Worm (Caenorhabditis elegans) whole organism, young adult: ENCODE data around the gene col-34.

Source experiments
- B0261.1 ChIP-seq: sonication (generic microtip); optimal IDR thresholded peaks from 2 replicates; lab custom pipeline; 2016; ENCODE audit warnings: mild to moderate bottlenecking, missing genetic modification characterization, moderate library complexity, missing compliant biosample characterization
- F33H1.4 ChIP-seq: fragments of 200-800 bp; sonication (Bioruptor generic); IDR thresholded peaks from 2 replicates; pipeline ENCODE4 v1.3.6; 2022; ENCODE audit warnings: missing genetic modification reagents, missing genetic modification characterization, missing compliant biosample characterization
- Y67H2A.10 ChIP-seq: fragments of 200-800 bp; sonication (Bioruptor generic); conservative IDR thresholded peaks from 2 replicates; pipeline ENCODE4 v1.3.6; 2022; ENCODE audit warnings: missing genetic modification reagents, missing genetic modification characterization, missing compliant biosample characterization
- Y95B8A.8 ChIP-seq: fragments of 200-800 bp; sonication (Bioruptor generic); IDR thresholded peaks from 2 replicates; pipeline ENCODE4 v1.3.6; 2022; ENCODE audit warnings: missing genetic modification reagents, missing genetic modification characterization, missing compliant biosample characterization
- ama-1 ChIP-seq, 3 experiments: fragments of 150-350 bp in 1 of 3; sonication (generic microtip) in 2 of 3; optimal IDR thresholded peaks; 2 replicates each; lab custom pipeline; 2014 to 2018; ENCODE audit warnings: missing biosample characterization in 2 of 3, missing genetic modification characterization in 2 of 3, missing genetic modification reagents in 2 of 3
- atf-7 ChIP-seq: sonication (generic microtip); optimal IDR thresholded peaks from 2 replicates; lab custom pipeline; 2017; ENCODE audit warnings: mild to moderate bottlenecking, missing genetic modification characterization, missing compliant biosample characterization
- attf-5 ChIP-seq: fragments of 200-800 bp; sonication (Bioruptor generic); optimal IDR thresholded peaks from 2 replicates; lab custom pipeline; 2018; ENCODE audit warnings: mild to moderate bottlenecking, missing genetic modification characterization, missing compliant biosample characterization
- attf-6 ChIP-seq: fragments of 200-800 bp; sonication (Bioruptor generic); IDR thresholded peaks from 2 replicates; pipeline ENCODE4 v1.3.6; 2022; ENCODE audit warnings: missing genetic modification reagents, missing genetic modification characterization, missing compliant biosample characterization
- bed-2 ChIP-seq: fragments of 200-800 bp; sonication (Bioruptor generic); IDR thresholded peaks from 2 replicates; pipeline ENCODE4 v1.3.6; 2022; ENCODE audit warnings: missing genetic modification reagents, missing genetic modification characterization, missing compliant biosample characterization
- ceh-27 ChIP-seq: fragments of 200-800 bp; sonication (Bioruptor generic); optimal IDR thresholded peaks from 2 replicates; lab custom pipeline; 2018; ENCODE audit warnings: mild to moderate bottlenecking, missing genetic modification characterization, moderate library complexity, missing compliant biosample characterization
- ceh-58 ChIP-seq: fragments of 200-800 bp; sonication (Bioruptor generic); IDR thresholded peaks from 2 replicates; pipeline ENCODE4 v1.3.6; 2022; ENCODE audit warnings: missing genetic modification characterization, missing compliant biosample characterization
- chd-7 ChIP-seq: sonication (generic microtip); optimal IDR thresholded peaks from 2 replicates; lab custom pipeline; 2016; ENCODE audit warnings: mild to moderate bottlenecking, missing genetic modification characterization, moderate library complexity, missing compliant biosample characterization
- dox-1 ChIP-seq: fragments of 200-800 bp; sonication (Bioruptor generic); IDR thresholded peaks from 2 replicates; pipeline ENCODE4 v1.3.6; 2022; ENCODE audit warnings: missing genetic modification reagents, missing genetic modification characterization, missing compliant biosample characterization
- dpff-1 ChIP-seq: sonication (generic microtip); optimal IDR thresholded peaks from 2 replicates; lab custom pipeline; 2017; ENCODE audit warnings: mild to moderate bottlenecking, missing genetic modification characterization, missing compliant biosample characterization
- dpl-1 ChIP-seq: fragments of 150-350 bp; optimal IDR thresholded peaks from 2 replicates; lab custom pipeline; 2014; ENCODE audit warnings: missing biosample characterization, missing genetic modification reagents, missing genetic modification characterization
- efl-1 ChIP-seq: fragments of 150-350 bp; optimal IDR thresholded peaks from 2 replicates; lab custom pipeline; 2014; ENCODE audit warnings: missing biosample characterization, missing genetic modification reagents, missing genetic modification characterization
- egl-44 ChIP-seq: fragments of 200-800 bp; sonication (Bioruptor generic); IDR thresholded peaks from 2 replicates; pipeline ENCODE4 v1.3.6; 2022; ENCODE audit warnings: missing genetic modification reagents, missing genetic modification characterization, missing compliant biosample characterization
- egrh-3 ChIP-seq: fragments of 200-800 bp; sonication (Bioruptor generic); IDR thresholded peaks from 2 replicates; pipeline ENCODE4 v1.3.6; 2022; ENCODE audit warnings: missing genetic modification reagents, missing genetic modification characterization, missing compliant biosample characterization
- lag-1 ChIP-seq: fragments of 200-800 bp; sonication (Bioruptor generic); IDR thresholded peaks from 2 replicates; pipeline ENCODE4 v1.3.6; 2022; ENCODE audit warnings: missing genetic modification reagents, missing genetic modification characterization, missing compliant biosample characterization
- let-526 ChIP-seq: fragments of 200-800 bp; sonication (Bioruptor generic); IDR thresholded peaks from 2 replicates; pipeline ENCODE4 v1.3.6; 2022; ENCODE audit warnings: missing genetic modification reagents, missing genetic modification characterization, missing compliant biosample characterization
- lin-26 ChIP-seq: fragments of 200-800 bp; sonication (Bioruptor generic); IDR thresholded peaks from 2 replicates; pipeline ENCODE4 v1.3.6; 2022; ENCODE audit warnings: missing genetic modification reagents, missing genetic modification characterization, missing compliant biosample characterization
- madf-3 ChIP-seq: fragments of 200-800 bp; sonication (Bioruptor generic); IDR thresholded peaks from 2 replicates; pipeline ENCODE4 v1.3.6; 2022; ENCODE audit warnings: missing genetic modification reagents, missing genetic modification characterization, missing compliant biosample characterization
- mes-4 ChIP-seq: sonication (generic microtip); optimal IDR thresholded peaks from 2 replicates; lab custom pipeline; 2016; ENCODE audit warnings: missing genotype, missing genetic modification characterization, missing compliant biosample characterization
- nfya-1 ChIP-seq: sonication (generic microtip); optimal IDR thresholded peaks from 2 replicates; lab custom pipeline; 2017; ENCODE audit warnings: antibody characterized with exemption, missing compliant biosample characterization, missing genetic modification characterization, borderline replicate concordance; ENCODE audit not compliant: insufficient read depth
- nhr-80 ChIP-seq: sonication (generic microtip); optimal IDR thresholded peaks from 2 replicates; lab custom pipeline; 2016; ENCODE audit warnings: missing genetic modification characterization, missing compliant biosample characterization
- pha-4 ChIP-seq: fragments of 150-350 bp; sonication (generic microtip); optimal IDR thresholded peaks from 2 replicates; lab custom pipeline; 2014; ENCODE audit warnings: missing biosample characterization, missing genetic modification reagents, missing genetic modification characterization
- sptf-2 ChIP-seq: fragments of 200-800 bp; sonication (Bioruptor generic); optimal IDR thresholded peaks from 2 replicates; lab custom pipeline; 2018; ENCODE audit warnings: mild to moderate bottlenecking, missing genetic modification characterization, missing compliant biosample characterization
- tbp1 ChIP-seq: fragments of 200-800 bp; sonication (Bioruptor generic); optimal IDR thresholded peaks from 2 replicates; lab custom pipeline; 2018; ENCODE audit warnings: mild to moderate bottlenecking, missing genetic modification characterization, missing compliant biosample characterization
- tbx-9 ChIP-seq: sonication (generic microtip); optimal IDR thresholded peaks from 2 replicates; lab custom pipeline; 2016; ENCODE audit warnings: borderline replicate concordance, missing genetic modification characterization, inconsistent platforms, missing compliant biosample characterization
- tlf-1 ChIP-seq: fragments of 200-800 bp; sonication (Bioruptor generic); optimal IDR thresholded peaks from 2 replicates; lab custom pipeline; 2018; ENCODE audit warnings: mild to moderate bottlenecking, missing genetic modification characterization, missing compliant biosample characterization
- unc-62 ChIP-seq: fragments of 150-350 bp; optimal IDR thresholded peaks from 2 replicates; lab custom pipeline; 2014; ENCODE audit warnings: missing biosample characterization, missing genetic modification reagents, missing genetic modification characterization
- xnd-1 ChIP-seq: sonication (generic microtip); optimal IDR thresholded peaks from 2 replicates; lab custom pipeline; 2016; ENCODE audit warnings: missing genotype, missing genetic modification reagents, missing genetic modification characterization, missing compliant biosample characterization
- zfh-2 ChIP-seq: fragments of 200-800 bp; sonication (Bioruptor generic); conservative IDR thresholded peaks from 2 replicates; pipeline ENCODE4 v1.3.6; 2022; ENCODE audit warnings: missing genetic modification reagents, missing genetic modification characterization, missing compliant biosample characterization
- zim-3 ChIP-seq: sonication (generic microtip); optimal IDR thresholded peaks from 2 replicates; lab custom pipeline; 2017; ENCODE audit warnings: mild to moderate bottlenecking, missing genetic modification characterization, moderate library complexity, missing compliant biosample characterization
- ztf-6 ChIP-seq: fragments of 200-800 bp; sonication (Bioruptor generic); IDR thresholded peaks from 2 replicates; pipeline ENCODE4 v1.3.6; 2022; ENCODE audit warnings: missing genetic modification reagents, missing genetic modification characterization, missing compliant biosample characterization

The col-34 gene

DNA sequence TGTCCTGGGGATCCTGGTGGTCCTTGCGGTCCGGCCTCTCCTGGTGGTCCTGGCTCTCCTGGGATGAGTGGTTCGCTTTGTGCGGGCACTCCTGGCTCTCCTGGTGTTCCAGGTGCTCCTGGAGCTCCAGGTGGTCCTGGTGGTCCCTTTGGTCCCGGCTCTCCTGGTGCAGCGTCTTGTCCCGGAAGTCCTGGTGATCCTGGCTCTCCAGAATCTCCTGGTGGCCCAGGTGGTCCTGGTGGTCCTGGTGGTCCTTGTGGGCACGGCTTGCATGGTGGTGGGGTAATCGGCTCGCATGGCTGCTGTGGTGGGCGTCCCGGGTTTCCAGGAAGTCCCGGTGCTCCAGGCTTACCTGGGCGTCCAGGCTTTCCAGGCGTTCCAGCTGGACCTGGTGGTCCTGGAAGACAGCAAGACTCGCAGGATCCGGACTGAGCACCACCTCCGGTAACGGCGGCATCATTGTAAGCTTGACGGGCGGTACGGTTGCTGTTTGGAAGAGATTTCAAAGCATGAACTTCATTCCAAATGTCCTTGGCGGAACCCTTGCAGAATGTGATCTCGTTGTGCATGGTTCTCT lies 492 bp downstream of the col-34 start (continued):
- TF ChIP-seq madf-3 (GFP tag; lab: Robert Waterston, UW) (no peak), lin-26 (GFP tag; lab: Robert Waterston, UW) (no peak), egl-44 (GFP tag; lab: Robert Waterston, UW) (no peak), let-526 (GFP tag; lab: Robert Waterston, UW) (0 out of 2 replicates have a peak, but pooled peaks have one; percentile 18), attf-6 (GFP tag; lab: Robert Waterston, UW) (no peak), sptf-2 (peak; percentile 5), B0261.1 (tag; lab: Kevin White, UChicago) (no peak), mes-4 (tag; lab: Kevin White, UChicago) (no peak), dpff-1 (no peak), dpl-1 (GFP tag; lab: Kevin White, UChicago) (no peak), atf-7 (tag; lab: Kevin White, UChicago) (no peak), unc-62 (GFP tag; lab: Kevin White, UChicago) (no peak), zim-3 (no peak), tlf-1 (GFP tag; lab: Kevin White, UChicago) (no peak), tbp1 (GFP tag; lab: Kevin White, UChicago) (no peak), pha-4 (tag; lab: Kevin White, UChicago) (no peak), ztf-6 (GFP tag; lab: Robert Waterston, UW) (no peak), dox-1 (GFP tag; lab: Robert Waterston, UW) (0 out of 2 replicates have a peak, but pooled peaks have one; percentile 29), tbx-9 (tag; lab: Kevin White, UChicago) (no peak), Y67H2A.10 (GFP tag; lab: Robert Waterston, UW) (no peak)

DNA sequence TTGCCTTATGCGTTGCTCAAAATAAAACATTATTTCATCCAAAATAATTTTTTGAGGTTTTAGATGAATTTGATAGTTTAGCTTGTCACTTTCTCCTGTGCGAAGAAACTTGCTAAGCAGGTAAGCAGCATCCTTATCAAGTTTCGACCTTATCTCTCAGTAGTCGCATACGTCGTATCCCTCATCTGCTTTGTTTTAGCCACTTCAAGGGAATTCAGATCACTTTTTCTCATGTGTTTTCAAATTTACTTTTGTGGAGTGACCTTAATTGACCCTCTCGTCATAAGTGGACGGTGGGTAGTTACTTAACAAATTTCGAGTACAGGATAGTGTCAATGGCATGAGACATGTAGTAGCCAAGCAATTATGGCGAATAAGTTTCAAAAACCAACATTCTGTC lies 7.7 kb downstream of the col-34 start:
- no peak for TF ChIP-seq nhr-80
- TF ChIP-seq xnd-1 (tag; lab: Kevin White, UChicago): no peak
- TF ChIP-seq ama-1 (optimal IDR thresholded peaks at IDR 0.05; lab: Kevin White, UChicago): peak; percentile 25
- TF ChIP-seq ama-1 (GFP tag; optimal IDR thresholded peaks at IDR 0.05; lab: Kevin White, UChicago): no peak
- TF ChIP-seq bed-2 (GFP tag; lab: Robert Waterston, UW): no peak
- peak; percentile 31 for TF ChIP-seq ceh-27 (GFP tag; lab: Kevin White, UChicago)
- no peak for TF ChIP-seq efl-1
- TF ChIP-seq lag-1: no peak

DNA sequence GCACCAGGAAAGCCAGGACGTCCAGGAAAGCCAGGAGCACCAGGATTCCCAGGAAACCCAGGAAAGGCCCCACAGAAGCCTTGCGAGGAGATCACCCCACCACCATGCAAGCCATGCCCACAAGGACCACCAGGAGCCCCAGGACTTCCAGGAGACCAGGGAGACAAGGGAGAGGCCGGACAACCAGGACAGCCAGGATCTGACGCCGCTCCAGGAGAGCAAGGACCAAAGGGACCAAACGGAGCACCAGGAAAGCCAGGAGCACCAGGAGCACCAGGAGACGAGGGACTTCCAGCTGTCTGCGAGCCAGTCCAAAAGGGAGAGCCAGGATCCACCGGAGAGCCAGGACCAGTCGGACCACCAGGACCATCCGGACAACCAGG lies 8.4 kb downstream of the col-34 start:
- TF ChIP-seq chd-7 (tag; lab: Kevin White, UChicago): no peak
- no peak for TF ChIP-seq Y95B8A.8
- 0 out of 2 replicates have a peak, but pooled peaks have one; percentile 37 for TF ChIP-seq dox-1 (GFP tag; lab: Robert Waterston, UW)
- peak; percentile 86 for TF ChIP-seq zfh-2 (GFP tag; lab: Robert Waterston, UW)
- 0 out of 2 replicates have a peak, but pooled peaks have one; percentile 24 for TF ChIP-seq ceh-58
- peak; percentile 91 for TF ChIP-seq egrh-3 (GFP tag; lab: Robert Waterston, UW)
- no peak for TF ChIP-seq nfya-1 (tag; lab: Kevin White, UChicago)

DNA sequence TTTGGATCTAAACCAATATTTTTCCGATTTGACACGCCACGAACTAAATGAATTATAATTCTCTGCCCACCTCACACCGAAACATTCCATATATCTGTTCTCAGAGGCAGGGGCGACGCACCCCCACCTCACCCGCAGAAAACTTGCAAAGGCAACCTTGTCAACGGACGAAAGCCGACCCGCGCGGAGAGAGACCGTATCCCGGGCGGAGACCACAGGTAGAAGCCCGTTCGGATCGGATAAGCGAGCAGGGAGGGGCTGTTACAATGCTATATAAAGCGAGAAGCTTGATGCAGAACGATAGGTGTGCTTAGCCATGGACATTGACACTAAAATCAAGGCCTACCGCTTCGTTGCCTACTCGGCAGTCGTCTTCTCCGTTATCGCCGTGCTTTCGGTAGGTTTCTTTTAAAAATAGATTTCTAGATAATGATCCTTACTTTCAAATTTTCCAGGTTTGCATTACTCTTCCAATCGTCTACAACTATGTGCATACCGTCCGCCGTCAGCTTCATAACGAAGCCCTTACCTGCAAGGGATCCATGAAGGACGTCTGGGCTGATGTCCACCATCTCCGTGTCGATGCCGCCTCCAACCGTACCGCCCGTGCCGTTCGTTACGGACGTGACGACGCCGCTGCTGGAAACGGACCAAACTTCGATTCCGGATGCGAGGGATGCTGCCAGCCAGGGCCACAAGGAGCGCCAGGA lies 8.9 kb downstream of the col-34 start, which contains the start of the genes zipt-2.2 and dpy-13:
TSS of gene zipt-2.2 (minus strand) at position 51 of the 710 bp plus-strand sequence.
TSS of gene dpy-13 (plus strand) at position 300 of the 710 bp plus-strand sequence.
- TF ChIP-seq F33H1.4 (GFP tag; lab: Robert Waterston, UW): no peak
- no peak for TF ChIP-seq bed-2 (GFP tag; lab: Robert Waterston, UW)
- no peak for TF ChIP-seq ceh-27 (GFP tag; lab: Kevin White, UChicago)
- no peak for TF ChIP-seq attf-5 (GFP tag; lab: Kevin White, UChicago)
- TF ChIP-seq lin-26 (GFP tag; lab: Robert Waterston, UW): 0 out of 2 replicates have a peak, but pooled peaks have one; percentile 18
